Worm (Caenorhabditis elegans): ENCODE results near the gene cnp-2.

DNA sequence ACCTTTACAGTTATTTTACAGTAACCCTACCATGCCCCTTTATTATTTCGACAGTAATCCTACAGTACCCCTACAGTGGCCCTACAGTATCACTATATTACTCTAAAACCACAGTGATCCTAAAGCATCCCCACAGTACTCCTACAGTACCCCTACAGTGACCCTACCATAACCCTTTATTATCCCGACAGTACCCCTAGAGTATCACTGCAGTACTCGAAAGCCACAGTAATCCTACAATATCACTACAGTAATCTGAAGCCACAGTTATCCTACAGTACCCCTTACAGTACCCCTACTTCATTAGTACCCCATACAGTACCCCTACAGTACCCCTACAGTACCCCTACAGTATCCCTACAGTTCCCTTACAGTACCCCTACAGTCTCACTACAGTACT is 3.9 kb downstream of the cnp-2 start:
- no peak for TF ChIP-seq mdl-1 (tag; optimal IDR thresholded peaks at IDR 0.05)
- TF ChIP-seq R02D3.7 (tag; optimal IDR thresholded peaks at IDR 0.05), result no peak
- TF ChIP-seq unc-62 (GFP tag; optimal IDR thresholded peaks at IDR 0.05), result no peak
- no peak for TF ChIP-seq ceh-82 (tag; optimal IDR thresholded peaks at IDR 0.05)
- no peak for TF ChIP-seq ama-1 (optimal IDR thresholded peaks at IDR 0.05)
- no peak for TF ChIP-seq peb-1 (tag; optimal IDR thresholded peaks at IDR 0.05)
- no peak for TF ChIP-seq lin-39 (tag; optimal IDR thresholded peaks at IDR 0.05)
- no peak for TF ChIP-seq nhr-25 (tag; optimal IDR thresholded peaks at IDR 0.05)
- no peak for TF ChIP-seq snpc-4 (tag; optimal IDR thresholded peaks at IDR 0.05)

Measured in whole organism, L2 larva.